Worm (Caenorhabditis elegans) whole organism, L4/young adult: ENCODE results near the gene T20D3.5.

Experiments
- W03F9.2 ChIP-seq: fragments of 150-350 bp; optimal IDR thresholded peaks from 2 replicates; lab custom pipeline; 2014; ENCODE audit warnings: missing biosample characterization, missing genetic modification characterization
- dao-5 ChIP-seq: sonication (generic microtip); optimal IDR thresholded peaks from 2 replicates; lab custom pipeline; 2016; ENCODE audit warnings: missing genotype, missing genetic modification characterization, moderate library complexity, missing compliant biosample characterization
- him-1 ChIP-seq: sonication (generic microtip); optimal IDR thresholded peaks from 2 replicates; lab custom pipeline; 2016; ENCODE audit warnings: missing genotype, missing genetic modification reagents, missing genetic modification characterization, missing compliant biosample characterization

ce11 chrIV:9308975-9309374 is 27.9 kb upstream of the T20D3.5 start, which contains the start of gene F49C12.6:
- TF ChIP-seq him-1 (tag; lab: Kevin White, UChicago) (no peak), dao-5 (tag; lab: Kevin White, UChicago) (no peak), W03F9.2 (tag; lab: Kevin White, UChicago) (no peak)
